Fruit fly (Drosophila melanogaster) whole organism, embryonic: ENCODE results near the gene TrpRS.
A peak's percentile ranks its signal among the peaks of the same experiment; 100 is the strongest.

Source experiments
- Aef1 ChIP-seq: fragments of 200-800 bp; sonication (Bioruptor generic); IDR thresholded peaks from 3 replicates; pipeline ENCODE4 v1.3.6; 2022; ENCODE audit warnings: missing biosample characterization, missing genetic modification characterization
- Asciz ChIP-seq: fragments of 200-800 bp; sonication (Bioruptor generic); optimal IDR thresholded peaks from 2 replicates; lab custom pipeline; 2017; ENCODE audit warnings: missing biosample characterization, mild to moderate bottlenecking, missing genetic modification characterization, missing genetic modification reagents
- Bteb2 ChIP-seq: fragments of 200-800 bp; sonication (Bioruptor generic); optimal IDR thresholded peaks from 2 replicates; lab custom pipeline; 2016; ENCODE audit warnings: missing biosample characterization, missing genetic modification characterization
- CG10274 ChIP-seq: fragments of 200-800 bp; sonication (Bioruptor generic); optimal IDR thresholded peaks from 3 replicates; lab custom pipeline; 2017; ENCODE audit warnings: missing biosample characterization, mild to moderate bottlenecking, missing genetic modification characterization
- CG10959 ChIP-seq: fragments of 200-800 bp; sonication (Bioruptor generic); IDR thresholded peaks from 2 replicates; pipeline ENCODE4 v1.3.6; 2022; ENCODE audit warnings: missing biosample characterization, missing genetic modification characterization
- CG11456 ChIP-seq: fragments of 200-800 bp; sonication (Bioruptor generic); IDR thresholded peaks from 3 replicates; pipeline ENCODE4 v1.3.6; 2022; ENCODE audit warnings: missing biosample characterization, missing genetic modification characterization
- CG12155 ChIP-seq: fragments of 200-800 bp; sonication (Bioruptor generic); optimal IDR thresholded peaks from 3 replicates; lab custom pipeline; 2016; ENCODE audit warnings: missing biosample characterization, missing genetic modification characterization
- CG12219 ChIP-seq: fragments of 200-800 bp; sonication (Bioruptor generic); optimal IDR thresholded peaks from 3 replicates; lab custom pipeline; 2018; ENCODE audit warnings: missing biosample characterization, mild to moderate bottlenecking, missing genetic modification characterization
- CG13775 ChIP-seq: fragments of 200-800 bp; sonication (Bioruptor generic); optimal IDR thresholded peaks from 3 replicates; lab custom pipeline; 2017; ENCODE audit warnings: missing biosample characterization, mild to moderate bottlenecking, missing genetic modification characterization
- CG15011 ChIP-seq: fragments of 200-800 bp; sonication (Bioruptor generic); optimal IDR thresholded peaks from 3 replicates; lab custom pipeline; 2018; ENCODE audit warnings: missing biosample characterization, mild to moderate bottlenecking, missing genetic modification characterization
- CG17186 ChIP-seq: fragments of 200-800 bp; sonication (Bioruptor generic); optimal IDR thresholded peaks from 3 replicates; lab custom pipeline; 2017; ENCODE audit warnings: missing biosample characterization, missing genetic modification reagents, missing genetic modification characterization
- CG2199 ChIP-seq: fragments of 200-800 bp; sonication (Bioruptor generic); IDR thresholded peaks from 3 replicates; pipeline ENCODE4 v1.3.6; 2022; ENCODE audit warnings: missing biosample characterization, missing genetic modification characterization
- CG30431 ChIP-seq: fragments of 200-800 bp; sonication (Bioruptor generic); optimal IDR thresholded peaks from 2 replicates; lab custom pipeline; 2017; ENCODE audit warnings: missing biosample characterization, missing genetic modification characterization
- CG32532 ChIP-seq: fragments of 200-800 bp; sonication (Bioruptor generic); IDR thresholded peaks from 2 replicates; pipeline ENCODE4 v1.3.6; 2022; ENCODE audit warnings: missing biosample characterization, missing genetic modification characterization
- CG6765 ChIP-seq: fragments of 200-800 bp; sonication (Bioruptor generic); optimal IDR thresholded peaks from 3 replicates; lab custom pipeline; 2017; ENCODE audit warnings: missing biosample characterization, mild to moderate bottlenecking, missing genetic modification characterization
- CG7271 ChIP-seq: fragments of 200-800 bp; sonication (Bioruptor generic); optimal IDR thresholded peaks from 2 replicates; lab custom pipeline; 2018; ENCODE audit warnings: missing biosample characterization, mild to moderate bottlenecking, missing genetic modification characterization, moderate library complexity
- CG7372 ChIP-seq: fragments of 200-800 bp; sonication (Bioruptor generic); IDR thresholded peaks from 2 replicates; pipeline ENCODE4 v1.3.6; 2022; ENCODE audit warnings: missing biosample characterization, missing genetic modification characterization
- CG7928 ChIP-seq: fragments of 200-800 bp; sonication (Bioruptor generic); optimal IDR thresholded peaks from 2 replicates; lab custom pipeline; 2017; ENCODE audit warnings: missing biosample characterization, mild to moderate bottlenecking, missing genetic modification characterization
- CG9876 ChIP-seq: fragments of 200-800 bp; sonication (Bioruptor generic); optimal IDR thresholded peaks from 2 replicates; lab custom pipeline; 2016; ENCODE audit warnings: missing biosample characterization, missing genetic modification characterization
- Camta ChIP-seq: fragments of 200-800 bp; sonication (Bioruptor generic); optimal IDR thresholded peaks from 2 replicates; lab custom pipeline; 2016; ENCODE audit warnings: missing biosample characterization, missing genetic modification characterization
- Dip3 ChIP-seq: fragments of 200-800 bp; sonication (Bioruptor generic); optimal IDR thresholded peaks from 3 replicates; lab custom pipeline; 2016; ENCODE audit warnings: missing biosample characterization, missing genetic modification characterization
- Fer2 ChIP-seq: fragments of 200-800 bp; sonication (Bioruptor generic); optimal IDR thresholded peaks from 2 replicates; lab custom pipeline; 2018; ENCODE audit warnings: missing biosample characterization, mild to moderate bottlenecking, missing genetic modification characterization, moderate library complexity
- Gsc ChIP-seq: fragments of 200-800 bp; sonication (Bioruptor generic); IDR thresholded peaks from 2 replicates; pipeline ENCODE4 v1.3.6; 2022; ENCODE audit warnings: missing biosample characterization, missing genetic modification characterization
- HLH3B ChIP-seq: fragments of 200-800 bp; sonication (Bioruptor generic); IDR thresholded peaks from 2 replicates; pipeline ENCODE4 v1.3.6; 2022; ENCODE audit warnings: missing biosample characterization, missing genetic modification characterization
- Hr51 ChIP-seq, 2 experiments: fragments of 200-800 bp; sonication (Bioruptor generic); optimal IDR thresholded peaks; 2 replicates in 1 of 2; 3 replicates in 1 of 2; lab custom pipeline; 2016 to 2018; ENCODE audit warnings: missing biosample characterization in 2 of 2, missing genetic modification characterization in 2 of 2, mild to moderate bottlenecking in 1 of 2, moderate library complexity in 1 of 2
- Hr78 ChIP-seq, 2 experiments: fragments of 200-800 bp in 1 of 2; fragments of >200 bp in 1 of 2; sonication (Bioruptor generic) in 1 of 2; optimal IDR thresholded peaks; 2 replicates each; lab custom pipeline; 2017 to 2019; ENCODE audit warnings: missing biosample characterization in 2 of 2, missing genetic modification characterization in 2 of 2, mild to moderate bottlenecking in 1 of 2, moderate library complexity in 1 of 2
- Mes4 ChIP-seq: fragments of 200-800 bp; sonication (Bioruptor generic); optimal IDR thresholded peaks from 2 replicates; lab custom pipeline; 2016; ENCODE audit warnings: missing biosample characterization, missing genetic modification characterization
- Mrtf ChIP-seq: fragments of 200-800 bp; sonication (Bioruptor generic); IDR thresholded peaks from 3 replicates; pipeline ENCODE4 v1.3.6; 2022; ENCODE audit warnings: missing biosample characterization, missing genetic modification characterization
- NFAT ChIP-seq: fragments of 200-800 bp; sonication (Bioruptor generic); IDR thresholded peaks from 2 replicates; pipeline ENCODE4 v1.3.6; 2022; ENCODE audit warnings: missing biosample characterization, missing genetic modification characterization
- Sin3A ChIP-seq: fragments of >200 bp; optimal IDR thresholded peaks from 2 replicates; lab custom pipeline; 2018
- Trl ChIP-seq, 3 experiments: fragments of >200 bp in 2 of 3; fragments of 200-800 bp in 1 of 3; sonication (Bioruptor generic) in 1 of 3; optimal IDR thresholded peaks; 2 replicates in 1 of 3; 3 replicates in 2 of 3; lab custom pipeline; 2016 to 2017; ENCODE audit warnings: missing biosample characterization in 1 of 3, missing genetic modification characterization in 1 of 3
- ac ChIP-seq: fragments of 200-800 bp; sonication (Bioruptor generic); optimal IDR thresholded peaks from 3 replicates; lab custom pipeline; 2017; ENCODE audit warnings: missing biosample characterization, mild to moderate bottlenecking, missing genetic modification characterization
- btn ChIP-seq: fragments of 200-800 bp; sonication (Bioruptor generic); optimal IDR thresholded peaks from 2 replicates; lab custom pipeline; 2016; ENCODE audit warnings: missing biosample characterization, missing genetic modification characterization
- cg ChIP-seq: fragments of 200-800 bp; sonication (Bioruptor generic); optimal IDR thresholded peaks from 3 replicates; lab custom pipeline; 2019; ENCODE audit warnings: missing biosample characterization, mild to moderate bottlenecking, missing genetic modification characterization, moderate library complexity
- ewg ChIP-seq: fragments of 200-800 bp; sonication (Bioruptor generic); optimal IDR thresholded peaks from 3 replicates; lab custom pipeline; 2017; ENCODE audit warnings: mild to moderate bottlenecking, missing biosample characterization, missing genetic modification reagents, missing genetic modification characterization
- fd102C ChIP-seq: fragments of 200-800 bp; sonication (Bioruptor generic); optimal IDR thresholded peaks from 2 replicates; lab custom pipeline; 2018; ENCODE audit warnings: missing biosample characterization, mild to moderate bottlenecking, missing genetic modification characterization, moderate library complexity
- fd96Cb ChIP-seq: fragments of 200-800 bp; sonication (Bioruptor generic); optimal IDR thresholded peaks from 2 replicates; lab custom pipeline; 2018; ENCODE audit warnings: missing biosample characterization, mild to moderate bottlenecking, missing genetic modification characterization, moderate library complexity
- inv ChIP-seq: fragments of 200-800 bp; sonication (Bioruptor generic); IDR thresholded peaks from 2 replicates; pipeline ENCODE4 v1.3.6; 2022; ENCODE audit warnings: missing biosample characterization, missing genetic modification characterization; ENCODE audit not compliant: partially characterized antibody
- kay ChIP-seq: fragments of 200-800 bp; sonication (Bioruptor generic); optimal IDR thresholded peaks from 2 replicates; lab custom pipeline; 2016; ENCODE audit warnings: missing biosample characterization, missing genetic modification characterization
- lov ChIP-seq, 2 experiments: fragments of 200-800 bp in 1 of 2; fragments of >200 bp in 1 of 2; sonication (Bioruptor generic) in 1 of 2; IDR thresholded peaks in 1 of 2; optimal IDR thresholded peaks in 1 of 2; 2 replicates in 1 of 2; 3 replicates in 1 of 2; pipeline versions ENCODE4 v1.3.6 to Lab custom; 2017 to 2022; ENCODE audit warnings: missing biosample characterization in 1 of 2, missing genetic modification characterization in 1 of 2
- nerfin-2 ChIP-seq: fragments of 200-800 bp; sonication (Bioruptor generic); IDR thresholded peaks from 2 replicates; pipeline ENCODE4 v1.3.6; 2022; ENCODE audit warnings: missing biosample characterization, missing genetic modification characterization; ENCODE audit not compliant: partially characterized antibody
- pros ChIP-seq: fragments of 200-800 bp; sonication (Bioruptor generic); optimal IDR thresholded peaks from 3 replicates; lab custom pipeline; 2019; ENCODE audit warnings: missing biosample characterization, mild to moderate bottlenecking, missing genetic modification characterization, moderate library complexity
- scrt ChIP-seq: fragments of 200-800 bp; sonication (Bioruptor generic); optimal IDR thresholded peaks from 2 replicates; lab custom pipeline; 2018; ENCODE audit warnings: missing biosample characterization, mild to moderate bottlenecking, missing genetic modification characterization, moderate library complexity
- shn ChIP-seq: fragments of 200-800 bp; sonication (Bioruptor generic); optimal IDR thresholded peaks from 3 replicates; lab custom pipeline; 2016; ENCODE audit warnings: missing biosample characterization, missing genetic modification characterization
- stwl ChIP-seq: fragments of 200-800 bp; sonication (Bioruptor generic); optimal IDR thresholded peaks from 3 replicates; lab custom pipeline; 2018; ENCODE audit warnings: missing biosample characterization, mild to moderate bottlenecking, missing genetic modification characterization, moderate library complexity
- tap ChIP-seq: fragments of 200-800 bp; optimal IDR thresholded peaks from 3 replicates; lab custom pipeline; 2019; ENCODE audit warnings: missing biosample characterization, mild to moderate bottlenecking, missing genetic modification characterization, moderate library complexity
- unpg ChIP-seq: fragments of 200-800 bp; sonication (Bioruptor generic); optimal IDR thresholded peaks from 3 replicates; lab custom pipeline; 2018; ENCODE audit warnings: missing biosample characterization, mild to moderate bottlenecking, missing genetic modification characterization, moderate library complexity
- zf30C ChIP-seq: fragments of 200-800 bp; sonication (Bioruptor generic); optimal IDR thresholded peaks from 3 replicates; lab custom pipeline; 2018; ENCODE audit warnings: missing biosample characterization, mild to moderate bottlenecking, missing genetic modification characterization

Gene TrpRS

dm6 chr3R:9246879-9247621, 19.7 kb downstream of the TrpRS start (continued):
- peak; percentile 44 for TF ChIP-seq kay (GFP tag; lab: Kevin White, UChicago)
- TF ChIP-seq Aef1 (GFP tag; lab: Robert Waterston, UW): no peak; the same call in 2 of the 3 replicates
- TF ChIP-seq CG7928: no peak
- peak; percentile 76 for TF ChIP-seq unpg (GFP tag; lab: Kevin White, UChicago)
- peak; percentile 45 for TF ChIP-seq Camta (GFP tag; lab: Kevin White, UChicago)
- no peak for TF ChIP-seq CG30431 (GFP tag; lab: Kevin White, UChicago)
- TF ChIP-seq CG7372 (GFP tag; lab: Robert Waterston, UW): peak; percentile 31; the same call in 1 of the 2 replicates
- peak; percentile 65; the same call in 1 of the 2 replicates for TF ChIP-seq HLH3B (GFP tag; lab: Robert Waterston, UW)
- no peak for TF ChIP-seq CG12155 (GFP tag; lab: Kevin White, UChicago)
- TF ChIP-seq stwl: no peak
- peak; percentile 27 for TF ChIP-seq btn (GFP tag; lab: Kevin White, UChicago)
- TF ChIP-seq CG32532 (GFP tag; lab: Robert Waterston, UW): no peak
- TF ChIP-seq Mrtf: no peak
- no peak for TF ChIP-seq CG2199 (GFP tag; lab: Robert Waterston, UW)
- no peak for TF ChIP-seq CG17186 (GFP tag; lab: Kevin White, UChicago)
- no peak for TF ChIP-seq Fer2
- TF ChIP-seq Bteb2 (GFP tag; lab: Kevin White, UChicago): peak; percentile 28
- TF ChIP-seq tap (tag; lab: Kevin White, UChicago): peak; percentile 59
- peak; percentile 42 for TF ChIP-seq ewg (GFP tag; lab: Kevin White, UChicago)
- TF ChIP-seq inv (GFP tag; lab: Robert Waterston, UW): no peak
- TF ChIP-seq fd96Cb (tag; lab: Kevin White, UChicago): peak; percentile 69
- no peak for TF ChIP-seq scrt
- TF ChIP-seq CG15011 (GFP tag; lab: Kevin White, UChicago): peak; percentile 28
- TF ChIP-seq zf30C: peak; percentile 83
- no peak for TF ChIP-seq Sin3A
- peak; percentile 22 to 64 for TF ChIP-seq Trl (optimal IDR thresholded peaks at IDR 0.05; lab: Kevin White, UChicago)
- TF ChIP-seq Trl (GFP tag; optimal IDR thresholded peaks at IDR 0.05; lab: Kevin White, UChicago): peak; percentile 43
- TF ChIP-seq Hr51 (GFP tag; optimal IDR thresholded peaks at IDR 0.05; lab: Kevin White, UChicago): peak in 1 of 2 experiments; percentile 2
- no peak for TF ChIP-seq CG10959 (GFP tag; lab: Robert Waterston, UW)
- peak; percentile 93 for TF ChIP-seq pros
- no peak for TF ChIP-seq nerfin-2 (GFP tag; lab: Robert Waterston, UW)
- TF ChIP-seq CG7271 (tag; lab: Kevin White, UChicago): peak; percentile 54
- peak; percentile 2 for TF ChIP-seq shn (GFP tag; lab: Kevin White, UChicago)
- peak; percentile 67 for TF ChIP-seq CG12219 (GFP tag; lab: Kevin White, UChicago)
- no peak for TF ChIP-seq cg (GFP tag; lab: Kevin White, UChicago)
- peak; percentile 64 for TF ChIP-seq Mes4 (GFP tag; lab: Kevin White, UChicago)
- no peak for TF ChIP-seq lov (optimal IDR thresholded peaks at IDR 0.05; lab: Kevin White, UChicago)
- no peak; the same call in 2 of the 3 replicates for TF ChIP-seq lov (GFP tag; IDR thresholded peaks at IDR 0.05; lab: Robert Waterston, UW)
- peak; percentile 13 for TF ChIP-seq Dip3 (GFP tag; lab: Kevin White, UChicago)
- TF ChIP-seq CG6765 (GFP tag; lab: Kevin White, UChicago): no peak
- TF ChIP-seq Asciz (GFP tag; lab: Kevin White, UChicago): peak; percentile 79
- no peak for TF ChIP-seq Gsc (GFP tag; lab: Robert Waterston, UW)
- no peak for TF ChIP-seq fd102C (GFP tag; lab: Kevin White, UChicago)
- no peak for TF ChIP-seq CG11456
- TF ChIP-seq ac: no peak
- TF ChIP-seq CG9876: no peak
- TF ChIP-seq Hr78 (GFP tag; optimal IDR thresholded peaks at IDR 0.05; lab: Kevin White, UChicago): peak in 1 of 2 experiments; percentile 53
- TF ChIP-seq NFAT (GFP tag; lab: Robert Waterston, UW): no peak
- no peak for TF ChIP-seq CG10274 (GFP tag; lab: Kevin White, UChicago)
- peak; percentile 42 for TF ChIP-seq CG13775 (GFP tag; lab: Kevin White, UChicago)
